Fruit fly (Drosophila melanogaster): Measurements from ENCODE around the gene CG5934.
A peak's percentile ranks its signal among the peaks of the same experiment; 100 is the strongest.

CG5934 gene

DNA sequence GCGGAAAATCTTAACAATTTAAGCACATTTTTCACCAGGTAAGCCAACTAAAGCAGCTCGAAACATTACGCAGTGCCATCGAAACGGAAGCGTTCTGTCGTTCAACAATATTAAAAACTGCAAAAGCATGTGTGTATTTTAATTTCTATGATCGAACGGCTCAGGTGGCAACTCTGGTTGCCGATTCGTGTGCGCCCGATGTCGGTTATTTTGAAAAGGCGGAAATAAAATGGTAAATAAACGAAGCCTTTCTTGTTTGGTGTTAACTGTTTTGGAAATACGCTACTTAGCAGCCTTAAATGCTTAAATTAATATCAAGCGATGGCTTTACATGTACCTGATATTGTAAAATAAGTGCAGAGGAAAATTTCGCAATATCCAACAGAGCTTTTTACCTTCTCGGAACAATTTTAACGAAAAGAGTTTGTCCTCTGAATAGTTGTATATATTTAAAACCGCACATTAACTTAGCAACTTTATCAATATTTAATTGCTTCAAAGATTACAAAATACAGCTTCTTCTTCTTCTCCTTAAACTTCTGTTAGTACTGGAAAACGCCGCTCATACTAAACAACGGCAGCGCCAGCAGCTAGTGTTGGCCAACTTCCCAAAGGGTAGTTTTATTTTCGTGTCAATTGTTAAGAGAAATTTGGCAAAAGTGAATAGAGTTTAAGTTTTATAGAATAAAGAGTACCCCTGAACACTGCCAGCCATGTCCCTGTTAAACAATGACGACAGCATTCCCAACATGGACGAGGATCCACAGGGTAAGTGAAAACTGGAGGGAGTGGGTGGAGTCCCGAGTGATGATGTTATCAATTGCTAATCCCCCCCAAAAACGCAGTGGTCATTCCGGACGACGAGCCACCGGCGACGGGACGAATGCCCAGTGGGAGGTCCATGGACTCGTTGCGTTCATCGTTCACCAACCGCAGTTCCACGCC, at the start of gene CG5934:
CG5934 (plus strand) TSS at position 588 of the 945 bp plus-strand sequence.
- TF ChIP-seq CG8478 (optimal IDR thresholded peaks at IDR 0.05): no peak

DNA sequence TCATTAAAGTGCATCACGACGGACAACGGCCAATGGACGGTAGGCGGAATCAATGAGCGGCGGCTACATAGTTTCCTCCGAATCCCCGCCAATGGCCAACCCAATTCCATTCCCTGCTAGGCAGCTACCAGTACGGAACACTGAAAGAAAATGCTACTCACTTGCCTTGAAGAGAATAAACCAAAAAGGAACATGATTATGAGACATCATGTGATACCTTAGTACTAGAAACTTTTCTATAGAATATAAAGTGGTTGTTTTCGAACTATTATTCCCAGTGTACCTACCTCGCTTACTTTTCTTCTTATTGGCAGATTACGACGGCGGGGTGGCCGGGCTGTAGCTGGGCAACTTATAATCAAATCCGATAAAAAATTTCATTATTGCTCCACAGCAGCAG, 48.8 kb upstream of the CG5934 start:
- TF ChIP-seq psq (optimal IDR thresholded peaks at IDR 0.05) (no peak), usp (GFP tag; optimal IDR thresholded peaks at IDR 0.05) (no peak), CG8478 (optimal IDR thresholded peaks at IDR 0.05) (no peak), Dll (optimal IDR thresholded peaks at IDR 0.05) (no peak)

DNA sequence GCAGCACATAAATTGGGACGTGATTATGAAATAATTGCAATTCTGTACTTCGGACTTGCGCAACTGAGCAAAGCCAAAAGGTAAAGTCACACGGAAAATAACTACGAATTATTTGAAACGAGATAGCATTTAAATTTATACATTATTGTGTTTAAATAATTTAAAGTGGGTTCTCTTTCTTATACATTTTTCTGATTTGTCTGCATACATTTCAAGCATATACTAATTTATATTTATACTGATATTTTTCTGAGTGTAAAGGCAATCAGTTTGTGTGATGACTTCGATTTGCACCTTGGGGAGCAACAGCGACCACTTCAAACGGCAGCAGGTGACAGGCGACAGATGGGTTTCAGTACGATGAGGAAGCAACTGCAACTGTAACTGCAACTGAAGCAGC, 48.0 kb upstream of the CG5934 start:
- peak; percentile 1 for TF ChIP-seq Dll (optimal IDR thresholded peaks at IDR 0.05)
- TF ChIP-seq usp (GFP tag; optimal IDR thresholded peaks at IDR 0.05): no peak

DNA sequence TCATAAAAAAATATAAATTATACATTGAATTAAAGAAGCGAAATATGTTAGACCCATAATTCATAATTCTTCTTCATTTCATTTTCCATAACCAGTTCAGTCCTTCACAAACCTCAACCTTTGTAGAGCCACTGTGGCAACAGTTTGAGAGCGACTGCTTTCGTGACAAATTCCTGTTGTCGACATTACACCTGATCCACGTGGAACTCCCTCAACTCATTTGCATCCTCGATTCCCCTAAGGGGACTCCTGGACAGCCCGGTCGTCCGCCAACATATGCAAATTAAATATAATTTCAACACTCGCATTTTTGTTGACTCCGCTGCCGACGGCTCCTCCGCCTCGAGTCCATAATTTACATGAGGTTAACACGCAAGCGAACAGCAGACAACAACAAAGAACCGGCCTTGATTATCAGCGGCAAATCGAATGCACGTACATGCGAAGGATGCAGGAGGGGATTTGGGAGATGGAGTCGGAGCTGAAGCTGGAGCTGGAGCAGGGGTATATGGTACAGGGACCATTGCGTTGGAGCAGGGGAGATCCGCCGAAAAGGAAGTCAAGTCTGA, 47.3 kb upstream of the CG5934 start:
- TF ChIP-seq psq (optimal IDR thresholded peaks at IDR 0.05): no peak
- TF ChIP-seq Dll (optimal IDR thresholded peaks at IDR 0.05): no peak
- TF ChIP-seq CG8478 (optimal IDR thresholded peaks at IDR 0.05): no peak
- no peak for TF ChIP-seq pan (optimal IDR thresholded peaks at IDR 0.05)
- no peak for TF ChIP-seq EcR (GFP tag; optimal IDR thresholded peaks at IDR 0.05)
- TF ChIP-seq usp (GFP tag; optimal IDR thresholded peaks at IDR 0.05): no peak

DNA sequence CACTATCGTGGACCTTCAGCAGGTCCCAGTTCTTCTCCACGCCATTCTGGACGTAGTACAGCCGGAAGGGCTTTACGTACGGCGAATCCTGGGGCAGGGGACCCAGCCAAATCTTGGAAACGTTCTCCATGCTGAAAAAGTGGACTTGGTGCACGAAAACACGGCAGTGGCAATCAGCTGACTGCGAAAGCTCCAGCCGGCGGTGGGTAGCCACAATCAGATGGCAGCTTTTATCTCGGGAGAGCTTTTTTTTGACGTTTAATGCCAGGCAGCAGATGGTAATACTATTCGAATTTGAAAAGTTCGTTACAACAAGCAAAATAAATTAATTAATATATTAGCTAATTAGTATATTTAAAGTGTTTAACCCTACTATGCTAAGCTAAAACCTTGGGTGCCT, 45.2 kb upstream of the CG5934 start, which contains the start of gene CG42813:
CG42813 (minus strand) TSS at position 220 of the 400 bp plus-strand sequence.
- no peak for TF ChIP-seq usp (GFP tag; optimal IDR thresholded peaks at IDR 0.05)
- no peak for TF ChIP-seq psq (optimal IDR thresholded peaks at IDR 0.05)
- no peak for TF ChIP-seq pan (optimal IDR thresholded peaks at IDR 0.05)
- no peak for TF ChIP-seq Dll (optimal IDR thresholded peaks at IDR 0.05)
- no peak for TF ChIP-seq EcR (GFP tag; optimal IDR thresholded peaks at IDR 0.05)
- no peak for TF ChIP-seq CG8478 (optimal IDR thresholded peaks at IDR 0.05)

DNA sequence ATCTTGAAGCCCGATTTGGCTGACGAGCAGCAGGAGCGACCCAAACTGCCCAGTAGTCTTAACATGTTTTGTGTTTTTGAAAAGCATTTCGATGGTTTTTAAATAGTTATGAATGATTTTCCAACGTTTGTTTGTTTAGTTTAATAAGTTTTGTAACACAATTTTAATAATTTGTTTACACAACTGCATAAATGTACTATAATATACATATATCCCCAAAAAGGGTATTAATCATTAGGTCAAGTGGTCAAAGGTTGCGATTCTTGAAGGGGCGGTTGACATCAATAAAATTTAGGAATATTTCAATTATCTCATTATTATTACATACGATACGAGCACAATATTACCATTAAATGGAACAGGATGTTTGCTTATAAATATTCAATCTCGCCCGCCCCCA, 44.1 kb upstream of the CG5934 start, which contains the start of gene CG42814:
CG42814 (minus strand) TSS at position 101 of the 400 bp plus-strand sequence.
- TF ChIP-seq CG8478 (optimal IDR thresholded peaks at IDR 0.05): no peak
- TF ChIP-seq Dll (optimal IDR thresholded peaks at IDR 0.05): no peak
- TF ChIP-seq EcR (GFP tag; optimal IDR thresholded peaks at IDR 0.05): no peak
- no peak for TF ChIP-seq psq (optimal IDR thresholded peaks at IDR 0.05)

DNA sequence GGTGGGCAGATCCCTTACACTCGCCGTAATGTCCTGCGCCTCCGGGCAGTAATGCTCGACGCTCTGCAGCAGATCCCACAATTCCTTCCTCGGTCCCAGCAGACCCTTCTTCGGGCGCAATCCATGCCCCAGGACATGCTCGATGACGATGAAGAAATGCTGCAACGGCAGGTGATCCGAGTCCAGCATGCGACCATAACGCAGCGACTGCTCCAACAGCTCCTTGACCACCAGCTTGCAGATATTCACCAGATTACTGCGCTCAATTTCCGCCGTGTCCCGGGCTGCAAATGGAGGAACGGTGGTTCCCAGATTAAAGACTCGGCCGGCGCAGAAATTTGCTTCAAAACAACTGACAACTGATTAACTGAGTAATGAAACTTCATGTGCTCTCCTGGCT, 40.1 kb upstream of the CG5934 start, which contains the start of gene CG31068:
CG31068 (plus strand) TSS at position 301 of the 400 bp plus-strand sequence.
- TF ChIP-seq CG8478 (optimal IDR thresholded peaks at IDR 0.05) (no peak), psq (optimal IDR thresholded peaks at IDR 0.05) (no peak), EcR (GFP tag; optimal IDR thresholded peaks at IDR 0.05) (no peak), usp (GFP tag; optimal IDR thresholded peaks at IDR 0.05) (no peak), pan (optimal IDR thresholded peaks at IDR 0.05) (no peak), Dll (optimal IDR thresholded peaks at IDR 0.05) (no peak)

DNA sequence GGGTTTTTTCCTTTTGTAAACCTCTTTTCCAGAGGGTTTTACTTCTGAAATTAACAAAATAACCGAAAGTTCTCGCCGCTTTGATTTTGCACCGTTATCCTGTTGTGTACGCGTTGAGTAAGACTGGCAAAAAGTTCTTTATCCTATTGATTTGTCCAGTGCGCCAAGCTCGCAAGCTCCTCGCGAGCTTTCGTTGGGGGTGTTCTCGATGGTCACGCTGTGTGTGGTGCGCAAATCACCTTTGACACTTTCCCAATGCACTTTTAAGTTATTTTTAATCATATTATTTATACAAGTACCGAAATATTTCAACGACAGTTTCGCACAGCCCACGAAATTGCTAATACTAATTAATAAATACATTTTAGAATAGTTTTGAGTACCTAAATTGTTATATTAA, 35.5 kb upstream of the CG5934 start:
- TF ChIP-seq EcR (GFP tag; optimal IDR thresholded peaks at IDR 0.05) (no peak), Dll (optimal IDR thresholded peaks at IDR 0.05) (no peak), usp (GFP tag; optimal IDR thresholded peaks at IDR 0.05) (no peak), psq (optimal IDR thresholded peaks at IDR 0.05) (no peak), pan (optimal IDR thresholded peaks at IDR 0.05) (no peak), CG8478 (optimal IDR thresholded peaks at IDR 0.05) (no peak)

DNA sequence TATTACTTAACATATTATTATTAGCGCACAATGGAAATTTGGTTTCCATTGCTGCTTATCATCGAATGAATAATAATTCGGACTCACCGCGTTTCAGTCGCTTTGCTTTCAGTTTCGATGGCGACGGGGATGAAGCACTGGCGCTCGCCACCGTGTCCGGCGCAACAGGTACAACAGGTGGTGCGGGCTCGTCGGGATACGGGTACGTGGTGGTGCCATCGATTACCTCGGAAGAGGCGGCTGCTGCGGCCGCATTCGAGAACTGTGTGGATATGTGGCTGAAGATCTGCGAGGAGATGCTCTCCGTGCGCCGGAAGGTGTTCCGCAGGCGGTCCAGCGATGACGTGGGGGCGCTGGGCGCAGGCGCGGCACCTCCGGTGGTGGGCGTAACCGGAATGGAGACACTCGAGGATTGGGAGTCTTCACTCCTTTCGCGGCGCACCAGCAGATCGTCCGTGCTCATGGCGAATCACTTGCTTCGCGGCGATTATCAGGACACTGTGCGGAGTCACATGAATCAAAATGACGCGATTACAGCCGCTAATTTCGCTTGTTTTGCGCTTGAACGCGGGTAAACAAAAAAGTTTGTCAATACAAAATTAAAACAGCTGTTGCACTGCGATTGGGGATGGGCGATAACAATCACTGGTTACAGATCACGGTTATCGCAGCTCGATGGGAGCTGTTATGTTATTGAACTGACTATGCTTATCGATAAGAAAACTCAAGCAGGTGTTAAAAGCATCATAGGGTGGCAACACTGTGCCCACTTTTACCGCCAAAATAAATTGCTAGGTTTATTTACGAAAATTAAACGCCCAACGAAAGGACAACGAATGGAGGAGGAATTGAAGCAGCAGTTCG, 34.8 kb upstream of the CG5934 start, which contains the start of the genes CG31064 and PolA2:
CG31064 (minus strand) TSS at position 648 of the 864 bp plus-strand sequence.
PolA2 (plus strand) TSS at position 726 of the 864 bp plus-strand sequence.
- TF ChIP-seq pan (optimal IDR thresholded peaks at IDR 0.05): no peak
- TF ChIP-seq CG8478 (optimal IDR thresholded peaks at IDR 0.05): no peak
- TF ChIP-seq Dll (optimal IDR thresholded peaks at IDR 0.05): no peak
- TF ChIP-seq usp (GFP tag; optimal IDR thresholded peaks at IDR 0.05): no peak
- no peak for TF ChIP-seq psq (optimal IDR thresholded peaks at IDR 0.05)
- no peak for TF ChIP-seq EcR (GFP tag; optimal IDR thresholded peaks at IDR 0.05)

DNA sequence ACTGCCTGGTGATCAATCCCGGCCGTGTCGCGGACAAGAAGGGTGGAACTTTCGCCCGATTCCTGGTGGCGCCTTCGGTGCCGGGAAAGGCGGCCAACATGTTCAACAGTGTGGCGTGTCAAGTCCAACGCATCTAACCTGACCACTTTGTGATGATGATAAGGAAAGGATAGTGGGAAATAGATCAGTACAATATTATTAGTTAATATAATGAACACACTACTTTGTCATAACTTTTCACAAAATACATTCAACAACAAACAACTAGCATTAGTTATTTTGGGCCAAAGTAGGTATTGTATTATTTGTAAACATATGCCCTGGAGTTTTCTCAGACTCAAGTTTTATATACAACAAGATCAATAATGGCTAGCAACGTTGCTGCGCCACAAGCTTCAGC, 32.5 kb upstream of the CG5934 start, which contains the start of gene CG17991:
CG17991 (plus strand) TSS at position 301 of the 400 bp plus-strand sequence.
- TF ChIP-seq EcR (GFP tag; optimal IDR thresholded peaks at IDR 0.05) (no peak), pan (optimal IDR thresholded peaks at IDR 0.05) (no peak), CG8478 (optimal IDR thresholded peaks at IDR 0.05) (no peak), psq (optimal IDR thresholded peaks at IDR 0.05) (no peak), Dll (optimal IDR thresholded peaks at IDR 0.05) (no peak), usp (GFP tag; optimal IDR thresholded peaks at IDR 0.05) (no peak)

DNA sequence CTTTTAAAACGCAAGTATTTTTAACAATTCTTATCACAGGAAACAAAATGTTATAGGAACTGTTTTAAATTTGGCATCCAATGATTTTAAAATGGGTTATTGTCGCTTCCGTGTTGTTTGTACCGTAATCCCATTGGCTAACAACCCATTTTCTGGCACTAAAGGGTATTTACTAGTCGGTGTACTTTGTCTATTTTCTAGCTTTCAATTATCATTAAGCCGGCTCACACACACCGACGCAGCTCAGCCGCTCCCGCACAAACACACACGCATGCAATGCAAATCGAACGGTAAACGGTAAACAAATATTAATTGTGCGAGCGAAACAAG, 29.1 kb upstream of the CG5934 start:
- no peak for TF ChIP-seq Dll (optimal IDR thresholded peaks at IDR 0.05)

All from whole organism.